Fruit fly (Drosophila melanogaster): Measurements from ENCODE around the gene Cox11.

Gene Cox11

dm6 chr2L:5527861-5528260, 1.1 kb downstream of the Cox11 start, which contains the start of gene CG31915 (continued):
- TF ChIP-seq CG11456 (GFP tag; IDR thresholded peaks at IDR 0.05) = no peak
- TF ChIP-seq CG14710 (tag; optimal IDR thresholded peaks at IDR 0.05) = peak; percentile 88
- TF ChIP-seq al (GFP tag; IDR thresholded peaks at IDR 0.05) = no peak
- TF ChIP-seq CG15514 (GFP tag; optimal IDR thresholded peaks at IDR 0.05) = peak; percentile 29
- no peak for TF ChIP-seq slbo (GFP tag; IDR thresholded peaks at IDR 0.05)
- TF ChIP-seq mirr (GFP tag; optimal IDR thresholded peaks at IDR 0.05) = no peak
- no peak for TF ChIP-seq CG43689 (GFP tag; IDR thresholded peaks at IDR 0.05)
- TF ChIP-seq pan (optimal IDR thresholded peaks at IDR 0.05) = no peak
- TF ChIP-seq pan (GFP tag; optimal IDR thresholded peaks at IDR 0.05 in 1 of 2, IDR thresholded peaks at IDR 0.05 in 1 of 2) = no peak
- TF ChIP-seq CG4820 (GFP tag; optimal IDR thresholded peaks at IDR 0.05) = no peak
- TF ChIP-seq fd96Cb (tag; optimal IDR thresholded peaks at IDR 0.05) = no peak
- peak; percentile 89 for TF ChIP-seq CG6791 (GFP tag; IDR thresholded peaks at IDR 0.05; ENCODE audit: partially characterized antibody)
- TF ChIP-seq Hr39 (optimal IDR thresholded peaks at IDR 0.05) = no peak
- TF ChIP-seq CG10431 (GFP tag; optimal IDR thresholded peaks at IDR 0.05) = no peak
- TF ChIP-seq CG17829 (tag; optimal IDR thresholded peaks at IDR 0.05) = peak; percentile 9
- TF ChIP-seq CG3847 (GFP tag; IDR thresholded peaks at IDR 0.05) = no peak
- no peak for TF ChIP-seq luna (GFP tag; optimal IDR thresholded peaks at IDR 0.05)
- TF ChIP-seq CG13424 (tag; optimal IDR thresholded peaks at IDR 0.05) = no peak
- TF ChIP-seq Kr (GFP tag; optimal IDR thresholded peaks at IDR 0.05) = no peak
- TF ChIP-seq CG31365 (tag; optimal IDR thresholded peaks at IDR 0.05) = no peak
- peak; percentile 25; the same call in 1 of the 2 replicates for TF ChIP-seq unc-4 (GFP tag; IDR thresholded peaks at IDR 0.05; ENCODE audit: partially characterized antibody)
- TF ChIP-seq BtbVII (GFP tag; optimal IDR thresholded peaks at IDR 0.05) = no peak
- no peak for TF ChIP-seq CG3281 (GFP tag; optimal IDR thresholded peaks at IDR 0.05)
- TF ChIP-seq peb (GFP tag; IDR thresholded peaks at IDR 0.05) = no peak
- TF ChIP-seq Dp (GFP tag; optimal IDR thresholded peaks at IDR 0.05) = peak; percentile 87
- peak; percentile 51 for TF ChIP-seq hbn (GFP tag; IDR thresholded peaks at IDR 0.05; ENCODE audit: partially characterized antibody)
- no peak for TF ChIP-seq CG17612 (GFP tag; IDR thresholded peaks at IDR 0.05)
- TF ChIP-seq da (GFP tag; optimal IDR thresholded peaks at IDR 0.05) = no peak
- TF ChIP-seq Hand (GFP tag; optimal IDR thresholded peaks at IDR 0.05) = no peak
- TF ChIP-seq knrl (GFP tag; IDR thresholded peaks at IDR 0.05; ENCODE audit: partially characterized antibody) = peak; percentile 51; the same call in 1 of the 3 replicates
- TF ChIP-seq jumu (GFP tag; optimal IDR thresholded peaks at IDR 0.05) = no peak
- TF ChIP-seq CG6175 (GFP tag; IDR thresholded peaks at IDR 0.05) = no peak
- no peak for TF ChIP-seq tap (tag; optimal IDR thresholded peaks at IDR 0.05)
- TF ChIP-seq Nf-YB (GFP tag; optimal IDR thresholded peaks at IDR 0.05) = no peak
- TF ChIP-seq CG9797 (GFP tag; optimal IDR thresholded peaks at IDR 0.05) = no peak
- TF ChIP-seq B-H1 (GFP tag; IDR thresholded peaks at IDR 0.05) = no peak
- no peak for TF ChIP-seq Lhr (GFP tag; optimal IDR thresholded peaks at IDR 0.05)
- no peak for TF ChIP-seq CG14441 (GFP tag; IDR thresholded peaks at IDR 0.05)
- TF ChIP-seq Bgb (GFP tag; IDR thresholded peaks at IDR 0.05; ENCODE audit: partially characterized antibody) = peak; percentile 83
- peak; percentile 73; the same call in 2 of the 3 replicates for TF ChIP-seq vnd (GFP tag; IDR thresholded peaks at IDR 0.05; ENCODE audit: partially characterized antibody)
- TF ChIP-seq CG7987 (GFP tag; optimal IDR thresholded peaks at IDR 0.05) = no peak
- no peak for TF ChIP-seq Bteb2 (GFP tag; optimal IDR thresholded peaks at IDR 0.05)
- TF ChIP-seq Poxn (GFP tag; IDR thresholded peaks at IDR 0.05) = no peak
- peak; percentile 66 for TF ChIP-seq CG13287 (GFP tag; IDR thresholded peaks at IDR 0.05; ENCODE audit: partially characterized antibody)
- no peak for TF ChIP-seq GATAe (GFP tag; conservative IDR thresholded peaks at IDR 0.05)
- no peak for TF ChIP-seq Jarid2 (GFP tag; optimal IDR thresholded peaks at IDR 0.05)
- TF ChIP-seq inv (GFP tag; IDR thresholded peaks at IDR 0.05; ENCODE audit: partially characterized antibody) = peak; percentile 41
- TF ChIP-seq Fer2 (tag; optimal IDR thresholded peaks at IDR 0.05) = no peak
- TF ChIP-seq CHES-1-like (GFP tag; optimal IDR thresholded peaks at IDR 0.05) = no peak
- TF ChIP-seq CG11696 (GFP tag; IDR thresholded peaks at IDR 0.05) = no peak
- TF ChIP-seq kni (GFP tag; optimal IDR thresholded peaks at IDR 0.05) = no peak

All from whole organism, embryonic.